Fruit fly (Drosophila melanogaster): ENCODE measurements around the gene Uqcc1.

- TF ChIP-seq CG8319 (GFP tag; optimal IDR thresholded peaks at IDR 0.05), result no peak
- no peak for TF ChIP-seq Hr38 (GFP tag; optimal IDR thresholded peaks at IDR 0.05)
- TF ChIP-seq OdsH (GFP tag; optimal IDR thresholded peaks at IDR 0.05), result no peak
- no peak for TF ChIP-seq CG10631 (GFP tag; optimal IDR thresholded peaks at IDR 0.05)
- TF ChIP-seq CG11762 (GFP tag; optimal IDR thresholded peaks at IDR 0.05; ENCODE audit: insufficient read depth), result no peak
- no peak for TF ChIP-seq esn (GFP tag; optimal IDR thresholded peaks at IDR 0.05)
- no peak for TF ChIP-seq CG1621 (tag; optimal IDR thresholded peaks at IDR 0.05)
- no peak for TF ChIP-seq CG15336 (GFP tag; IDR thresholded peaks at IDR 0.05)
- TF ChIP-seq CG6854 (GFP tag; optimal IDR thresholded peaks at IDR 0.05), result no peak
- no peak for TF ChIP-seq fd59A (GFP tag; optimal IDR thresholded peaks at IDR 0.05)
Observed at dm6 chr3L:6975875-6976274, 18.0 kb upstream of the Uqcc1 start.
